Fruit fly (Drosophila melanogaster): Measurements from ENCODE around the gene CG12091.

CG12091 gene

dm6 chr3L:1518715-1519603 is 17.7 kb downstream of the CG12091 start:
- no peak for TF ChIP-seq jing (GFP tag; optimal IDR thresholded peaks at IDR 0.05)
- TF ChIP-seq Drgx (GFP tag; IDR thresholded peaks at IDR 0.05), result peak; percentile 20; the same call in 1 of the 2 replicates

- TF ChIP-seq bbx (GFP tag; IDR thresholded peaks at IDR 0.05; ENCODE audit: partially characterized antibody) (peak; percentile 85), stwl (tag; optimal IDR thresholded peaks at IDR 0.05) (peak; percentile 40), stc (GFP tag; IDR thresholded peaks at IDR 0.05) (peak; percentile 45), H15 (GFP tag; IDR thresholded peaks at IDR 0.05) (peak; percentile 45; the same call in 1 of the 3 replicates), zfh2 (GFP tag; optimal IDR thresholded peaks at IDR 0.05) (peak; percentile 79), Awh (GFP tag; IDR thresholded peaks at IDR 0.05) (0 out of 2 replicates have a peak, but pooled peaks have one; percentile 43), CTCF (GFP tag; optimal IDR thresholded peaks at IDR 0.05) (peak; percentile 48), BtbVII (GFP tag; optimal IDR thresholded peaks at IDR 0.05) (no peak), unc-4 (GFP tag; IDR thresholded peaks at IDR 0.05; ENCODE audit: partially characterized antibody) (peak; percentile 77), CG9817 (tag; optimal IDR thresholded peaks at IDR 0.05) (no peak), caup (GFP tag; optimal IDR thresholded peaks at IDR 0.05; ENCODE audit: severe bottlenecking) (peak; percentile 38), Atf-2 (GFP tag; optimal IDR thresholded peaks at IDR 0.05) (peak; percentile 56), salm (tag; optimal IDR thresholded peaks at IDR 0.05) (peak; percentile 11), CG1792 (GFP tag; optimal IDR thresholded peaks at IDR 0.05) (no peak), CG12219 (GFP tag; optimal IDR thresholded peaks at IDR 0.05) (no peak), sna (GFP tag; IDR thresholded peaks at IDR 0.05; ENCODE audit: partially characterized antibody) (peak; percentile 65; the same call in 1 of the 2 replicates), sisA (GFP tag; IDR thresholded peaks at IDR 0.05) (peak; percentile 71), CG17612 (GFP tag; IDR thresholded peaks at IDR 0.05) (no peak), fd102C (GFP tag; optimal IDR thresholded peaks at IDR 0.05) (no peak), CG7357 (GFP tag; IDR thresholded peaks at IDR 0.05) (no peak), ranshi (GFP tag; IDR thresholded peaks at IDR 0.05) (peak; percentile 62), CG7556 (GFP tag; optimal IDR thresholded peaks at IDR 0.05) (peak; percentile 21), Antp (GFP tag; optimal IDR thresholded peaks at IDR 0.05) (peak; percentile 80), CG32767 (GFP tag; IDR thresholded peaks at IDR 0.05) (0 out of 2 replicates have a peak, but pooled peaks have one; percentile 41), cwo (GFP tag; optimal IDR thresholded peaks at IDR 0.05) (peak; percentile 6), pita (GFP tag; optimal IDR thresholded peaks at IDR 0.05) (no peak), CG32772 (GFP tag; IDR thresholded peaks at IDR 0.05) (0 out of 2 replicates have a peak, but pooled peaks have one; percentile 43), Camta (GFP tag; optimal IDR thresholded peaks at IDR 0.05) (peak; percentile 61), CG9437 (GFP tag; optimal IDR thresholded peaks at IDR 0.05) (peak; percentile 34), CG18619 (GFP tag; optimal IDR thresholded peaks at IDR 0.05) (peak; percentile 40), peb (GFP tag; IDR thresholded peaks at IDR 0.05) (no peak), CG14965 (GFP tag; optimal IDR thresholded peaks at IDR 0.05; ENCODE audit: borderline replicate concordance) (no peak), ftz-f1 (GFP tag; optimal IDR thresholded peaks at IDR 0.05) (no peak), HmgZ (tag; optimal IDR thresholded peaks at IDR 0.05) (peak; percentile 36), crp (GFP tag; optimal IDR thresholded peaks at IDR 0.05) (peak; percentile 73 to 95), CG6813 (GFP tag; optimal IDR thresholded peaks at IDR 0.05) (no peak), gfzf (GFP tag; optimal IDR thresholded peaks at IDR 0.05) (peak; percentile 47), Dp (GFP tag; optimal IDR thresholded peaks at IDR 0.05) (peak; percentile 51), Hmr (GFP tag; optimal IDR thresholded peaks at IDR 0.05) (peak; percentile 51), HLH54F (GFP tag; optimal IDR thresholded peaks at IDR 0.05) (peak; percentile 73), lmd (GFP tag; IDR thresholded peaks at IDR 0.05) (peak; percentile 40; the same call in 1 of the 2 replicates), hkb (optimal IDR thresholded peaks at IDR 0.05) (no peak), hkb (GFP tag; IDR thresholded peaks at IDR 0.05) (peak; percentile 78)
These were observed 19.2 kb downstream of the CG12091 start for dm6 chr3L:1517274-1518047.
